Worm (Caenorhabditis elegans): ENCODE results near the gene B0252.1.

B0252.1 gene

ce11 chrII:6891176-6891575, 28.3 kb upstream of the B0252.1 start (continued):
- TF ChIP-seq fkh-8 (tag; optimal IDR thresholded peaks at IDR 0.05) (peak; percentile 8), lin-13 (GFP tag; optimal IDR thresholded peaks at IDR 0.05) (peak; percentile 31), mef-2 (tag; optimal IDR thresholded peaks at IDR 0.05) (no peak), unc-98 (GFP tag; IDR thresholded peaks at IDR 0.05) (no peak), fkh-4 (tag; optimal IDR thresholded peaks at IDR 0.05; ENCODE audit: borderline replicate concordance) (no peak), F16B12.6 (tag; optimal IDR thresholded peaks at IDR 0.05) (no peak), blmp-1 (tag; optimal IDR thresholded peaks at IDR 0.05) (no peak), vab-15 (tag; optimal IDR thresholded peaks at IDR 0.05) (no peak), nhr-71 (tag; optimal IDR thresholded peaks at IDR 0.05) (peak; percentile 78), snpc-4 (tag; optimal IDR thresholded peaks at IDR 0.05) (peak; percentile 7), mdl-1 (tag; optimal IDR thresholded peaks at IDR 0.05) (peak in 1 of 2 experiments; percentile 95), zag-1 (tag; optimal IDR thresholded peaks at IDR 0.05) (no peak), zip-4 (GFP tag; optimal IDR thresholded peaks at IDR 0.05) (no peak), irx-1 (tag; optimal IDR thresholded peaks at IDR 0.05) (peak; percentile 5), unc-62 (GFP tag; optimal IDR thresholded peaks at IDR 0.05) (no peak), sox-4 (tag; optimal IDR thresholded peaks at IDR 0.05) (no peak), unc-86 (tag; optimal IDR thresholded peaks at IDR 0.05) (no peak), nhr-90 (tag; optimal IDR thresholded peaks at IDR 0.05; ENCODE audit: poor library complexity) (peak; percentile 4), fos-1 (tag; optimal IDR thresholded peaks at IDR 0.05) (no peak), nhr-12 (tag; optimal IDR thresholded peaks at IDR 0.05) (no peak), nhr-77 (tag; optimal IDR thresholded peaks at IDR 0.05) (no peak), fkh-10 (GFP tag; optimal IDR thresholded peaks at IDR 0.05) (no peak), sptf-1 (tag; optimal IDR thresholded peaks at IDR 0.05) (no peak), elt-2 (tag; optimal IDR thresholded peaks at IDR 0.05) (no peak), hpl-2 (GFP tag; optimal IDR thresholded peaks at IDR 0.05) (no peak), aly-2 (tag; optimal IDR thresholded peaks at IDR 0.05) (no peak), mab-9 (GFP tag; IDR thresholded peaks at IDR 0.05) (no peak), xbp-1 (tag; optimal IDR thresholded peaks at IDR 0.05) (peak; percentile 14), C16A3.4 (tag; optimal IDR thresholded peaks at IDR 0.05) (peak; percentile 70), sup-37 (GFP tag; optimal IDR thresholded peaks at IDR 0.05) (no peak), skn-1 (tag; optimal IDR thresholded peaks at IDR 0.05) (peak; percentile 43), elt-3 (tag; optimal IDR thresholded peaks at IDR 0.05) (peak in 1 of 6 experiments; percentile 21), pag-3 (tag; optimal IDR thresholded peaks at IDR 0.05; ENCODE audit: borderline replicate concordance, insufficient read depth) (no peak), nhr-85 (tag) (peak; percentile 87), lin-15B (tag; optimal IDR thresholded peaks at IDR 0.05) (no peak), ceh-63 (GFP tag; optimal IDR thresholded peaks at IDR 0.05) (no peak), unc-130 (tag; optimal IDR thresholded peaks at IDR 0.05) (peak; percentile 83), dsc-1 (tag; optimal IDR thresholded peaks at IDR 0.05) (peak; percentile 7), egl-27 (tag; optimal IDR thresholded peaks at IDR 0.05) (peak in 1 of 2 experiments; percentile 39), isw-1 (GFP tag; IDR thresholded peaks at IDR 0.05) (0 out of 2 replicates have a peak, but pooled peaks have one; percentile 1), ama-1 (optimal IDR thresholded peaks at IDR 0.05) (peak; percentile 49), aha-1 (tag; optimal IDR thresholded peaks at IDR 0.05) (no peak), lsy-2 (tag; optimal IDR thresholded peaks at IDR 0.05) (peak; percentile 50 to 65)

DNA sequence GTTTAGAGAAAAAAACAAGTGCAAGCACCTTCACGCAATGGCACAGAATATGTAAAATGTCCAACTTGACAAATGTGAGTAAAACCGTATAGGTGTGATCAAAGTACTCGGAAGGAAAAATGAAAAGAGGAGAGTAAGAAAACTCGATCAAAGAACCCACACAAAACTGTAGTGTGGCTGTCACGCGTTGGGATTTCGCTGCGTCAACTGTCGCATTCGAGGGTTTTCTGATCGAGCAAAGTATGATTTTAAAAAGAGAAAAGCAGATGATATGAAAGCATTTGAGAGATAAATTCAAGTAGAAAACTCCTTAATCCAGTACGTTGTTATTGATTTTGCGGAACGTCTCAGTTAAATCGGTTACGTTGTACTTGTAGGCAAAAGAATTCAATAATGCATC, 27.6 kb upstream of the B0252.1 start:
- TF ChIP-seq efl-3 (GFP tag; optimal IDR thresholded peaks at IDR 0.05) (no peak), efl-1 (optimal IDR thresholded peaks at IDR 0.05) (peak in 1 of 2 experiments; percentile 36), efl-1 (GFP tag; optimal IDR thresholded peaks at IDR 0.05 in 1 of 2) (peak; percentile 20 to 92), lin-15B (tag; optimal IDR thresholded peaks at IDR 0.05) (no peak), sox-4 (tag; optimal IDR thresholded peaks at IDR 0.05) (no peak), nhr-11 (tag; optimal IDR thresholded peaks at IDR 0.05) (no peak), skn-1 (tag; optimal IDR thresholded peaks at IDR 0.05) (peak; percentile 64), sptf-1 (tag; optimal IDR thresholded peaks at IDR 0.05) (no peak), xbp-1 (tag; optimal IDR thresholded peaks at IDR 0.05) (peak; percentile 32), rnt-1 (tag; optimal IDR thresholded peaks at IDR 0.05) (peak; percentile 75), jun-1 (tag; optimal IDR thresholded peaks at IDR 0.05) (no peak), sup-37 (GFP tag; optimal IDR thresholded peaks at IDR 0.05) (peak; percentile 55), lin-13 (GFP tag; optimal IDR thresholded peaks at IDR 0.05) (peak; percentile 47), grh-1 (GFP tag; IDR thresholded peaks at IDR 0.05) (no peak), unc-86 (tag; optimal IDR thresholded peaks at IDR 0.05) (no peak), nhr-90 (tag; optimal IDR thresholded peaks at IDR 0.05; ENCODE audit: poor library complexity) (peak; percentile 63), lin-14 (GFP tag; optimal IDR thresholded peaks at IDR 0.05) (peak; percentile 78), ceh-63 (GFP tag; optimal IDR thresholded peaks at IDR 0.05) (no peak), Y116A8C.19 (tag; optimal IDR thresholded peaks at IDR 0.05; ENCODE audit: borderline replicate concordance) (no peak), elt-3 (tag; optimal IDR thresholded peaks at IDR 0.05) (peak in 3 of 6 experiments; percentile 19 to 84 (median 76)), aly-2 (tag; optimal IDR thresholded peaks at IDR 0.05) (no peak), unc-130 (tag; optimal IDR thresholded peaks at IDR 0.05) (peak; percentile 91), blmp-1 (tag; optimal IDR thresholded peaks at IDR 0.05) (peak; percentile 80), hlh-4 (tag; optimal IDR thresholded peaks at IDR 0.05) (no peak)
